Fruit fly (Drosophila melanogaster) whole organism, embryonic: ENCODE results near the gene cbt.

Source experiments
- Ada2b ChIP-seq: fragments of 200-800 bp; sonication (Bioruptor generic); IDR thresholded peaks from 2 replicates; pipeline ENCODE4 v1.3.6; 2022; ENCODE audit warnings: missing biosample characterization, missing genetic modification characterization
- B-H2 ChIP-seq: fragments of 200-800 bp; sonication (Bioruptor generic); optimal IDR thresholded peaks from 2 replicates; lab custom pipeline; 2018; ENCODE audit warnings: missing biosample characterization, mild to moderate bottlenecking, missing genetic modification characterization
- Bdp1 ChIP-seq: fragments of 200-800 bp; sonication (Bioruptor generic); optimal IDR thresholded peaks from 3 replicates; lab custom pipeline; 2016; ENCODE audit warnings: missing biosample characterization, missing genetic modification characterization
- CG10267 ChIP-seq: fragments of 200-800 bp; sonication (Bioruptor generic); optimal IDR thresholded peaks from 2 replicates; lab custom pipeline; 2018; ENCODE audit warnings: missing biosample characterization, mild to moderate bottlenecking, missing genetic modification characterization, moderate library complexity
- CG13123 ChIP-seq: fragments of 200-800 bp; sonication (Bioruptor generic); optimal IDR thresholded peaks from 2 replicates; lab custom pipeline; 2016; ENCODE audit warnings: missing biosample characterization, missing genetic modification characterization
- CG13296 ChIP-seq: fragments of 200-800 bp; sonication (Bioruptor generic); optimal IDR thresholded peaks from 3 replicates; lab custom pipeline; 2018; ENCODE audit warnings: missing biosample characterization, mild to moderate bottlenecking, missing genetic modification characterization
- CG15011 ChIP-seq: fragments of 200-800 bp; sonication (Bioruptor generic); optimal IDR thresholded peaks from 3 replicates; lab custom pipeline; 2018; ENCODE audit warnings: missing biosample characterization, mild to moderate bottlenecking, missing genetic modification characterization
- CG1529 ChIP-seq: fragments of 200-800 bp; sonication (Bioruptor generic); optimal IDR thresholded peaks from 3 replicates; lab custom pipeline; 2018; ENCODE audit warnings: missing biosample characterization, missing genetic modification characterization
- CG17186 ChIP-seq: fragments of 200-800 bp; sonication (Bioruptor generic); optimal IDR thresholded peaks from 3 replicates; lab custom pipeline; 2017; ENCODE audit warnings: missing biosample characterization, missing genetic modification reagents, missing genetic modification characterization
- CG17359 ChIP-seq: fragments of 200-800 bp; sonication (Bioruptor generic); optimal IDR thresholded peaks from 3 replicates; lab custom pipeline; 2018; ENCODE audit warnings: missing biosample characterization, mild to moderate bottlenecking, missing genetic modification characterization, moderate library complexity
- CG1792 ChIP-seq: fragments of 200-800 bp; sonication (Bioruptor generic); optimal IDR thresholded peaks from 2 replicates; lab custom pipeline; 2016; ENCODE audit warnings: missing biosample characterization, missing genetic modification characterization
- CG18476 ChIP-seq: fragments of 200-800 bp; sonication (Bioruptor generic); optimal IDR thresholded peaks from 2 replicates; lab custom pipeline; 2016; ENCODE audit warnings: missing biosample characterization, mild to moderate bottlenecking, missing genetic modification characterization
- CG5180 ChIP-seq: fragments of 200-800 bp; sonication (Bioruptor generic); optimal IDR thresholded peaks from 3 replicates; lab custom pipeline; 2017; ENCODE audit warnings: missing biosample characterization, missing genetic modification characterization, mild to moderate bottlenecking, moderate library complexity, missing genetic modification reagents
- CG6175 ChIP-seq: fragments of 200-800 bp; sonication (Bioruptor generic); IDR thresholded peaks from 3 replicates; pipeline ENCODE4 v1.3.6; 2022; ENCODE audit warnings: missing biosample characterization, missing genetic modification characterization
- CG6854 ChIP-seq: fragments of 200-800 bp; sonication (Bioruptor generic); optimal IDR thresholded peaks from 3 replicates; lab custom pipeline; 2017; ENCODE audit warnings: missing biosample characterization, mild to moderate bottlenecking, missing genetic modification characterization
- CG7271 ChIP-seq: fragments of 200-800 bp; sonication (Bioruptor generic); optimal IDR thresholded peaks from 2 replicates; lab custom pipeline; 2018; ENCODE audit warnings: missing biosample characterization, mild to moderate bottlenecking, missing genetic modification characterization, moderate library complexity
- CG9876 ChIP-seq: fragments of 200-800 bp; sonication (Bioruptor generic); optimal IDR thresholded peaks from 2 replicates; lab custom pipeline; 2016; ENCODE audit warnings: missing biosample characterization, missing genetic modification characterization
- CoRest ChIP-seq: fragments of 200-800 bp; sonication (Bioruptor generic); optimal IDR thresholded peaks from 3 replicates; lab custom pipeline; 2018; ENCODE audit warnings: missing biosample characterization, mild to moderate bottlenecking, missing genetic modification characterization, moderate library complexity
- CrebB ChIP-seq: fragments of 200-800 bp; sonication (Bioruptor generic); optimal IDR thresholded peaks from 3 replicates; lab custom pipeline; 2018; ENCODE audit warnings: missing biosample characterization, mild to moderate bottlenecking, missing genetic modification characterization
- Dfd ChIP-seq, 2 experiments: fragments of >200 bp; optimal IDR thresholded peaks; 2 replicates each; lab custom pipeline; 2017; ENCODE audit warnings: missing biosample characterization in 2 of 2, missing genetic modification characterization in 2 of 2
- Dref ChIP-seq: fragments of 200-800 bp; sonication (Bioruptor generic); IDR thresholded peaks from 2 replicates; pipeline ENCODE4 v1.3.6; 2022; ENCODE audit warnings: missing biosample characterization, missing genetic modification characterization
- H15 ChIP-seq: fragments of 200-800 bp; sonication (Bioruptor generic); IDR thresholded peaks from 3 replicates; pipeline ENCODE4 v1.3.6; 2022; ENCODE audit warnings: missing biosample characterization, missing genetic modification characterization
- Hsf ChIP-seq: fragments of 200-800 bp; sonication (Bioruptor generic); optimal IDR thresholded peaks from 3 replicates; lab custom pipeline; 2016; ENCODE audit warnings: missing biosample characterization, missing genetic modification characterization
- Opbp ChIP-seq: fragments of 200-800 bp; sonication (Bioruptor generic); IDR thresholded peaks from 3 replicates; pipeline ENCODE4 v1.3.6; 2022; ENCODE audit warnings: missing biosample characterization, missing genetic modification characterization; ENCODE audit not compliant: partially characterized antibody
- Optix ChIP-seq: fragments of 200-800 bp; sonication (Bioruptor generic); IDR thresholded peaks from 3 replicates; pipeline ENCODE4 v1.3.6; 2022; ENCODE audit warnings: missing biosample characterization, missing genetic modification characterization
- Xbp1 ChIP-seq: fragments of 200-800 bp; sonication (Bioruptor generic); optimal IDR thresholded peaks from 3 replicates; lab custom pipeline; 2016; ENCODE audit warnings: missing biosample characterization, mild to moderate bottlenecking, missing genetic modification characterization
- YL-1 ChIP-seq: fragments of 200-800 bp; sonication (Bioruptor generic); optimal IDR thresholded peaks from 3 replicates; lab custom pipeline; 2017; ENCODE audit warnings: missing biosample characterization, mild to moderate bottlenecking, missing genetic modification characterization
- ac ChIP-seq: fragments of 200-800 bp; sonication (Bioruptor generic); optimal IDR thresholded peaks from 3 replicates; lab custom pipeline; 2017; ENCODE audit warnings: missing biosample characterization, mild to moderate bottlenecking, missing genetic modification characterization
- ci ChIP-seq: fragments of 200-800 bp; sonication (Bioruptor generic); IDR thresholded peaks from 3 replicates; pipeline ENCODE4 v1.3.6; 2022; ENCODE audit warnings: missing biosample characterization, missing genetic modification characterization
- crp ChIP-seq, 2 experiments: fragments of 200-800 bp; sonication (Bioruptor generic); optimal IDR thresholded peaks; 2 replicates in 1 of 2; 3 replicates in 1 of 2; lab custom pipeline; 2017; ENCODE audit warnings: missing biosample characterization in 2 of 2, missing genetic modification characterization in 2 of 2, mild to moderate bottlenecking in 1 of 2, moderate library complexity in 1 of 2
- dm ChIP-seq: fragments of 200-800 bp; sonication (Bioruptor generic); optimal IDR thresholded peaks from 3 replicates; lab custom pipeline; 2016; ENCODE audit warnings: missing biosample characterization, missing genetic modification characterization
- dmrt11E ChIP-seq: fragments of 200-800 bp; sonication (Bioruptor generic); optimal IDR thresholded peaks from 3 replicates; lab custom pipeline; 2018; ENCODE audit warnings: missing biosample characterization, mild to moderate bottlenecking, missing genetic modification characterization, moderate library complexity
- en ChIP-seq: fragments of 200-800 bp; sonication (Bioruptor generic); optimal IDR thresholded peaks from 2 replicates; lab custom pipeline; 2016; ENCODE audit warnings: missing biosample characterization, missing genetic modification characterization
- esg ChIP-seq: fragments of 200-800 bp; sonication (Bioruptor generic); conservative IDR thresholded peaks from 2 replicates; pipeline ENCODE4 v1.3.6; 2022; ENCODE audit warnings: missing biosample characterization, missing genetic modification characterization
- eyg ChIP-seq: fragments of 200-800 bp; sonication (Bioruptor generic); optimal IDR thresholded peaks from 3 replicates; lab custom pipeline; 2016; ENCODE audit warnings: missing biosample characterization, missing genetic modification characterization
- fu2 ChIP-seq: fragments of 200-800 bp; sonication (Bioruptor generic); optimal IDR thresholded peaks from 2 replicates; lab custom pipeline; 2016; ENCODE audit warnings: missing biosample characterization, missing genetic modification characterization
- kah ChIP-seq: fragments of 200-800 bp; sonication (Bioruptor generic); optimal IDR thresholded peaks from 2 replicates; lab custom pipeline; 2018; ENCODE audit warnings: missing biosample characterization, mild to moderate bottlenecking, missing genetic modification characterization
- kay ChIP-seq: fragments of 200-800 bp; sonication (Bioruptor generic); optimal IDR thresholded peaks from 2 replicates; lab custom pipeline; 2016; ENCODE audit warnings: missing biosample characterization, missing genetic modification characterization
- mirr ChIP-seq: fragments of 200-800 bp; sonication (Bioruptor generic); optimal IDR thresholded peaks from 3 replicates; lab custom pipeline; 2018; ENCODE audit warnings: missing biosample characterization, mild to moderate bottlenecking, missing genetic modification characterization
- nau ChIP-seq: fragments of 200-800 bp; sonication (Bioruptor generic); optimal IDR thresholded peaks from 3 replicates; lab custom pipeline; 2017; ENCODE audit warnings: missing biosample characterization, mild to moderate bottlenecking, missing genetic modification characterization, missing genetic modification reagents
- nom ChIP-seq: fragments of 200-800 bp; sonication (Bioruptor generic); optimal IDR thresholded peaks from 2 replicates; lab custom pipeline; 2017; ENCODE audit warnings: missing biosample characterization, missing genetic modification characterization, mild to moderate bottlenecking, moderate library complexity, missing genetic modification reagents
- rib ChIP-seq: fragments of 200-800 bp; sonication (Bioruptor generic); IDR thresholded peaks from 2 replicates; pipeline ENCODE4 v1.3.6; 2022; ENCODE audit warnings: missing biosample characterization, missing genetic modification characterization
- slp2 ChIP-seq: fragments of 200-800 bp; sonication (Bioruptor generic); optimal IDR thresholded peaks from 2 replicates; lab custom pipeline; 2016; ENCODE audit warnings: missing biosample characterization, missing genetic modification characterization
- ssp ChIP-seq: fragments of 200-800 bp; sonication (Bioruptor generic); IDR thresholded peaks from 2 replicates; pipeline ENCODE4 v1.3.6; 2022; ENCODE audit warnings: missing biosample characterization, missing genetic modification characterization
- tll ChIP-seq, 2 experiments: fragments of 200-800 bp in 1 of 2; fragments of >200 bp in 1 of 2; sonication (Bioruptor generic) in 1 of 2; optimal IDR thresholded peaks; 2 replicates each; lab custom pipeline; 2017 to 2019; ENCODE audit warnings: missing biosample characterization in 2 of 2, missing genetic modification characterization in 2 of 2, mild to moderate bottlenecking in 1 of 2, moderate library complexity in 1 of 2
- trem ChIP-seq: fragments of 200-800 bp; optimal IDR thresholded peaks from 3 replicates; lab custom pipeline; 2019; ENCODE audit warnings: missing biosample characterization, mild to moderate bottlenecking, missing genetic modification characterization, moderate library complexity
- tup ChIP-seq: fragments of 200-800 bp; sonication (Bioruptor generic); optimal IDR thresholded peaks from 2 replicates; lab custom pipeline; 2016; ENCODE audit warnings: missing biosample characterization, mild to moderate bottlenecking, missing genetic modification characterization, moderate library complexity
- zf30C ChIP-seq: fragments of 200-800 bp; sonication (Bioruptor generic); optimal IDR thresholded peaks from 3 replicates; lab custom pipeline; 2018; ENCODE audit warnings: missing biosample characterization, mild to moderate bottlenecking, missing genetic modification characterization
- zfh2 ChIP-seq: fragments of 200-800 bp; sonication (Bioruptor generic); optimal IDR thresholded peaks from 2 replicates; lab custom pipeline; 2016; ENCODE audit warnings: missing biosample characterization, missing genetic modification characterization

Gene cbt

DNA sequence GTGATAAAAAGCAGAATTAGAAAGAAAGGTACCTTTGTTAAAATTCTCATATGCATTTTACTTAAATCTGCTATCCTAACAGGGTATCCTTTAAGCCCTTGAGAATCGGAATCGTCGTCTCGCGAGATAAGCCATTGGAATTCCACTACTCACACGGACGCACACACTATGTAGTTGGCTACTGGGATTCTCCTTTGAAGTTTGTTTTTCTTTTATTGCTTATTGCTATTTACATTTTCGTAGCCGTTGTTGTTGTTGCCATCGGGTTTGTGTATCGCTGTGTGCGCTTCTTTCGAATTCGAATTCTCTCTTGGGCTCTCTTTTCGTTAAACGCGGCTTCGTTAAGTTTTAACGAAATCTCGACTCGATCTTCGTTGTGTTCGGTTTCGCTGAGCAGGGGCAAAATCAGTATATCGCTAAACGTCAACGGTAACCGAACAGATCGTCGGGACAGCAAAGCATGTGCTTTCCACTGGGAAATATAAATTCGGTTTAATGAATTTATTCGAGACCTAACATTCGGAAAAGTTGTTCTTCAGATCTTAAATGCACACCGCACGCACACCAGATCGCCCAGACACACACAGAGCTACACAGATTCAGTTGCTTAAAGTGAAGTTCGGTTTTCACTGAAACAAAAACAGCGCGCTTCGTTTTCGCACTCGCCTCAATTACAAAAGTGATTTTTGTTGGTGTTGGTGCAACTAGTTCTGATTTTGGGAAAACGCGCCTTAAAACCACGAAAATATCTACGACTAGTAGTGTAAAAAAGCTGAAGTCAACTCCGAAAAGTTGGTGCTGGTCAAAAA is 48.5 kb downstream of the cbt start, which contains the start of gene ex (continued):
- TF ChIP-seq CG5180 (GFP tag; lab: Kevin White, UChicago): peak; percentile 69
- TF ChIP-seq Optix (GFP tag; lab: Robert Waterston, UW): no peak
- no peak for TF ChIP-seq CG10267
- peak; percentile 41 for TF ChIP-seq CoRest
- TF ChIP-seq CrebB (tag; lab: Kevin White, UChicago): peak; percentile 90
- peak; percentile 12 for TF ChIP-seq dm (GFP tag; lab: Kevin White, UChicago)
- TF ChIP-seq rib: peak; percentile 66
- TF ChIP-seq esg: no peak
- peak; percentile 84 for TF ChIP-seq nom (GFP tag; lab: Kevin White, UChicago)
- TF ChIP-seq H15 (GFP tag; lab: Robert Waterston, UW): no peak
- no peak for TF ChIP-seq slp2 (GFP tag; lab: Kevin White, UChicago)
- TF ChIP-seq CG17359 (tag; lab: Kevin White, UChicago): peak; percentile 79
- TF ChIP-seq Bdp1 (GFP tag; lab: Kevin White, UChicago): no peak
- TF ChIP-seq Xbp1: no peak
- TF ChIP-seq fu2 (GFP tag; lab: Kevin White, UChicago): no peak
- TF ChIP-seq ac: peak; percentile 40
- peak; percentile 60 for TF ChIP-seq kah
- no peak for TF ChIP-seq CG18476 (GFP tag; lab: Kevin White, UChicago)
- peak; percentile 30 for TF ChIP-seq trem (tag; lab: Kevin White, UChicago)
- TF ChIP-seq CG7271 (tag; lab: Kevin White, UChicago): no peak
- peak; percentile 53 for TF ChIP-seq eyg (GFP tag; lab: Kevin White, UChicago)
- TF ChIP-seq tup (GFP tag; lab: Kevin White, UChicago): no peak
- peak; percentile 63 for TF ChIP-seq mirr (GFP tag; lab: Kevin White, UChicago)
- TF ChIP-seq Dref: no peak
- TF ChIP-seq CG9876 (GFP tag; lab: Kevin White, UChicago): no peak
- TF ChIP-seq dmrt11E (tag; lab: Kevin White, UChicago): peak; percentile 41
- no peak for TF ChIP-seq ssp
- TF ChIP-seq YL-1: peak; percentile 35
- peak; percentile 75 for TF ChIP-seq B-H2 (GFP tag; lab: Kevin White, UChicago)
- peak; percentile 36 for TF ChIP-seq CG13123 (GFP tag; lab: Kevin White, UChicago)
- peak; percentile 58 for TF ChIP-seq CG6854 (GFP tag; lab: Kevin White, UChicago)
- peak; percentile 89 for TF ChIP-seq CG13296 (GFP tag; lab: Kevin White, UChicago)
- TF ChIP-seq CG15011 (GFP tag; lab: Kevin White, UChicago): peak; percentile 31
- TF ChIP-seq zf30C (GFP tag; lab: Kevin White, UChicago): peak; percentile 17
- peak; percentile 88 for TF ChIP-seq ci (GFP tag; lab: Robert Waterston, UW)
- peak; percentile 51 for TF ChIP-seq CG17186 (GFP tag; lab: Kevin White, UChicago)
- no peak for TF ChIP-seq zfh2 (GFP tag; lab: Kevin White, UChicago)
- no peak for TF ChIP-seq crp (GFP tag; optimal IDR thresholded peaks at IDR 0.05; lab: Kevin White, UChicago)
- TF ChIP-seq Dfd (GFP tag; optimal IDR thresholded peaks at IDR 0.05; lab: Kevin White, UChicago): no peak
- TF ChIP-seq Hsf: peak; percentile 21
- no peak for TF ChIP-seq CG6175 (GFP tag; lab: Robert Waterston, UW)
- peak; percentile 62 for TF ChIP-seq CG1529 (GFP tag; lab: Kevin White, UChicago)
- TF ChIP-seq CG1792 (GFP tag; lab: Kevin White, UChicago): peak; percentile 69
- no peak for TF ChIP-seq Ada2b (GFP tag; lab: Robert Waterston, UW)
- no peak for TF ChIP-seq tll (GFP tag; optimal IDR thresholded peaks at IDR 0.05; lab: Kevin White, UChicago)
- TF ChIP-seq en (GFP tag; lab: Kevin White, UChicago): peak; percentile 7
- TF ChIP-seq kay: peak; percentile 7
- TF ChIP-seq nau (GFP tag; lab: Kevin White, UChicago): peak; percentile 58
- TF ChIP-seq Opbp (GFP tag; lab: Robert Waterston, UW): 0 out of 3 replicates have a peak, but pooled peaks have one; percentile 33
